Worm (Caenorhabditis elegans) whole organism, L2 larva: ENCODE measurements around the gene ins-39.

Source experiments
- C34F6.9 ChIP-seq: fragments of 150-350 bp; optimal IDR thresholded peaks from 2 replicates; lab custom pipeline; 2014; ENCODE audit warnings: missing biosample characterization, missing genetic modification characterization
- F13H6.1 ChIP-seq: sonication (generic microtip); optimal IDR thresholded peaks from 2 replicates; lab custom pipeline; 2016; ENCODE audit warnings: missing genetic modification characterization, missing compliant biosample characterization
- R02D3.7 ChIP-seq: fragments of 150-350 bp; optimal IDR thresholded peaks from 2 replicates; lab custom pipeline; 2014; ENCODE audit warnings: missing biosample characterization, missing genetic modification characterization
- Y55F3AM.14 ChIP-seq: fragments of 200-800 bp; sonication (Bioruptor generic); optimal IDR thresholded peaks from 2 replicates; lab custom pipeline; 2018; ENCODE audit warnings: mild to moderate bottlenecking, missing genetic modification characterization, missing compliant biosample characterization
- ZK546.5 ChIP-seq: sonication (generic microtip); optimal IDR thresholded peaks from 2 replicates; lab custom pipeline; 2017; ENCODE audit warnings: missing biosample characterization, missing genetic modification characterization
- alr-1 ChIP-seq: fragments of 150-350 bp; optimal IDR thresholded peaks from 2 replicates; lab custom pipeline; 2014; ENCODE audit warnings: missing biosample characterization, missing genetic modification characterization
- aly-2 ChIP-seq: fragments of 150-350 bp; optimal IDR thresholded peaks from 2 replicates; lab custom pipeline; 2014; ENCODE audit warnings: missing biosample characterization, missing genetic modification characterization
- ama-1 ChIP-seq: fragments of 150-350 bp; optimal IDR thresholded peaks from 2 replicates; lab custom pipeline; 2018; ENCODE audit warnings: inconsistent platforms
- blmp-1 ChIP-seq: sonication (generic microtip); optimal IDR thresholded peaks from 2 replicates; lab custom pipeline; 2017; ENCODE audit warnings: missing genetic modification characterization, mild to moderate bottlenecking, missing compliant biosample characterization, antibody characterized with exemption, moderate library complexity; ENCODE audit not compliant: insufficient read depth
- ceh-16 ChIP-seq: fragments of 150-350 bp; optimal IDR thresholded peaks from 2 replicates; lab custom pipeline; 2014; ENCODE audit warnings: missing biosample characterization, missing genetic modification characterization
- ceh-82 ChIP-seq: fragments of 150-350 bp; optimal IDR thresholded peaks from 2 replicates; lab custom pipeline; 2014; ENCODE audit warnings: missing biosample characterization, missing genetic modification characterization
- crh-2 ChIP-seq: sonication (generic microtip); optimal IDR thresholded peaks from 2 replicates; lab custom pipeline; 2017; ENCODE audit warnings: missing biosample characterization, missing genetic modification characterization
- dmd-4 ChIP-seq: sonication (generic microtip); optimal IDR thresholded peaks from 2 replicates; lab custom pipeline; 2017; ENCODE audit warnings: missing biosample characterization, missing genetic modification characterization
- egl-27 ChIP-seq: sonication (generic microtip); optimal IDR thresholded peaks from 3 replicates; lab custom pipeline; 2017; ENCODE audit warnings: missing biosample characterization, missing genetic modification reagents, missing genetic modification characterization
- elt-1 ChIP-seq: fragments of 150-350 bp; optimal IDR thresholded peaks from 2 replicates; lab custom pipeline; 2014; ENCODE audit warnings: missing biosample characterization, missing genetic modification characterization
- elt-3 ChIP-seq: sonication (generic microtip); optimal IDR thresholded peaks from 2 replicates; lab custom pipeline; 2017; ENCODE audit warnings: missing biosample characterization, missing genetic modification characterization
- fos-1 ChIP-seq: fragments of 150-350 bp; optimal IDR thresholded peaks from 2 replicates; lab custom pipeline; 2014; ENCODE audit warnings: missing biosample characterization, missing genetic modification characterization
- gmeb-1 ChIP-seq: fragments of 150-350 bp; optimal IDR thresholded peaks from 2 replicates; lab custom pipeline; 2014; ENCODE audit warnings: missing biosample characterization, missing genetic modification characterization
- lin-11 ChIP-seq: fragments of 150-350 bp; sonication (generic microtip); optimal IDR thresholded peaks from 2 replicates; lab custom pipeline; 2014; ENCODE audit warnings: missing biosample characterization, missing genetic modification characterization, inconsistent platforms, mixed read lengths
- lin-13 ChIP-seq: fragments of 150-350 bp; optimal IDR thresholded peaks from 2 replicates; lab custom pipeline; 2014; ENCODE audit warnings: missing biosample characterization, missing genetic modification reagents, missing genetic modification characterization
- lin-39 ChIP-seq: fragments of 150-350 bp; optimal IDR thresholded peaks from 2 replicates; lab custom pipeline; 2014; ENCODE audit warnings: missing biosample characterization, missing genetic modification reagents, missing genetic modification characterization
- lsy-2 ChIP-seq, 2 experiments: fragments of 150-350 bp in 1 of 2; sonication (generic microtip) in 1 of 2; optimal IDR thresholded peaks; 2 replicates each; lab custom pipeline; 2014 to 2017; ENCODE audit warnings: missing biosample characterization in 2 of 2, missing genetic modification characterization in 2 of 2
- mab-5 ChIP-seq: fragments of 150-350 bp; optimal IDR thresholded peaks from 2 replicates; lab custom pipeline; 2014; ENCODE audit warnings: missing biosample characterization, missing genetic modification characterization
- mbf-1 ChIP-seq: sonication (generic microtip); optimal IDR thresholded peaks from 2 replicates; lab custom pipeline; 2017; ENCODE audit warnings: missing biosample characterization, missing genetic modification characterization
- mdl-1 ChIP-seq, 2 experiments: fragments of 150-350 bp in 1 of 2; sonication (generic microtip) in 1 of 2; optimal IDR thresholded peaks; 2 replicates each; lab custom pipeline; 2017; ENCODE audit warnings: missing biosample characterization in 2 of 2, missing genetic modification characterization in 2 of 2
- nhr-10 ChIP-seq: sonication (generic microtip); optimal IDR thresholded peaks from 2 replicates; lab custom pipeline; 2017; ENCODE audit warnings: missing biosample characterization, missing genetic modification characterization
- nhr-11 ChIP-seq: fragments of 150-350 bp; optimal IDR thresholded peaks from 2 replicates; lab custom pipeline; 2014; ENCODE audit warnings: missing biosample characterization, missing genetic modification characterization
- nhr-12 ChIP-seq: fragments of 150-350 bp; optimal IDR thresholded peaks from 2 replicates; lab custom pipeline; 2014; ENCODE audit warnings: missing biosample characterization, missing genetic modification characterization
- nhr-129 ChIP-seq: fragments of 150-350 bp; optimal IDR thresholded peaks from 2 replicates; lab custom pipeline; 2014; ENCODE audit warnings: missing biosample characterization, missing genetic modification characterization
- nhr-21 ChIP-seq: fragments of 150-350 bp; optimal IDR thresholded peaks from 2 replicates; lab custom pipeline; 2014; ENCODE audit warnings: missing biosample characterization, missing genetic modification characterization
- nhr-23 ChIP-seq: fragments of 150-350 bp; optimal IDR thresholded peaks from 2 replicates; lab custom pipeline; 2014; ENCODE audit warnings: missing biosample characterization, missing genetic modification reagents, missing genetic modification characterization
- nhr-237 ChIP-seq: fragments of 150-350 bp; optimal IDR thresholded peaks from 2 replicates; lab custom pipeline; 2014; ENCODE audit warnings: missing biosample characterization, missing genetic modification characterization
- nhr-25 ChIP-seq: fragments of 150-350 bp; sonication (generic microtip); optimal IDR thresholded peaks from 3 replicates; lab custom pipeline; 2014; ENCODE audit warnings: missing biosample characterization, missing genetic modification characterization
- nhr-6 ChIP-seq: fragments of 150-350 bp; optimal IDR thresholded peaks from 2 replicates; lab custom pipeline; 2014; ENCODE audit warnings: missing biosample characterization, missing genetic modification characterization
- nhr-77 ChIP-seq: fragments of 150-350 bp; optimal IDR thresholded peaks from 2 replicates; lab custom pipeline; 2014; ENCODE audit warnings: missing biosample characterization, missing genetic modification characterization
- peb-1 ChIP-seq: fragments of 150-350 bp; optimal IDR thresholded peaks from 2 replicates; lab custom pipeline; 2014; ENCODE audit warnings: missing biosample characterization, missing genetic modification characterization
- sem-4 ChIP-seq: fragments of 150-350 bp; optimal IDR thresholded peaks from 2 replicates; lab custom pipeline; 2014; ENCODE audit warnings: missing biosample characterization, missing genetic modification reagents, missing genetic modification characterization
- skn-1 ChIP-seq: sonication (generic microtip); optimal IDR thresholded peaks from 2 replicates; lab custom pipeline; 2017; ENCODE audit warnings: missing biosample characterization, missing genetic modification characterization
- sma-3 ChIP-seq: sonication (generic microtip); optimal IDR thresholded peaks from 2 replicates; lab custom pipeline; 2016; ENCODE audit warnings: missing genetic modification reagents, missing genetic modification characterization, missing compliant biosample characterization
- sma-9 ChIP-seq, 2 experiments: fragments of 150-350 bp in 1 of 2; sonication (generic microtip) in 1 of 2; optimal IDR thresholded peaks; 2 replicates each; lab custom pipeline; 2014 to 2016; ENCODE audit warnings: missing genetic modification characterization in 2 of 2, mild to moderate bottlenecking in 1 of 2, missing biosample characterization in 1 of 2, missing compliant biosample characterization in 1 of 2, missing genetic modification reagents in 1 of 2, moderate library complexity in 1 of 2
- snpc-4 ChIP-seq: fragments of 150-350 bp; optimal IDR thresholded peaks from 2 replicates; lab custom pipeline; 2014; ENCODE audit warnings: missing biosample characterization, missing genetic modification characterization
- unc-39 ChIP-seq: fragments of 150-350 bp; optimal IDR thresholded peaks from 2 replicates; lab custom pipeline; 2014; ENCODE audit warnings: missing biosample characterization, missing genetic modification characterization
- unc-55 ChIP-seq: fragments of 150-350 bp; sonication (generic microtip); optimal IDR thresholded peaks from 3 replicates; lab custom pipeline; 2014; ENCODE audit warnings: missing biosample characterization, missing genetic modification reagents, missing genetic modification characterization
- unc-62 ChIP-seq: fragments of 150-350 bp; optimal IDR thresholded peaks from 2 replicates; lab custom pipeline; 2014; ENCODE audit warnings: missing biosample characterization, missing genetic modification reagents, missing genetic modification characterization
- zag-1 ChIP-seq: fragments of 150-350 bp; optimal IDR thresholded peaks from 2 replicates; lab custom pipeline; 2014; ENCODE audit warnings: missing biosample characterization, missing genetic modification characterization
- ztf-1 ChIP-seq: fragments of 200-800 bp; sonication (Bioruptor generic); conservative IDR thresholded peaks from 2 replicates; pipeline ENCODE4 v1.3.6; 2022; ENCODE audit warnings: missing genetic modification characterization, missing compliant biosample characterization
- ztf-11 ChIP-seq: sonication (generic microtip); optimal IDR thresholded peaks from 2 replicates; lab custom pipeline; 2017; ENCODE audit warnings: missing biosample characterization, missing genetic modification characterization
- ztf-4 ChIP-seq: fragments of 150-350 bp; optimal IDR thresholded peaks from 2 replicates; lab custom pipeline; 2014; ENCODE audit warnings: missing biosample characterization, missing genetic modification characterization

The ins-39 gene

DNA sequence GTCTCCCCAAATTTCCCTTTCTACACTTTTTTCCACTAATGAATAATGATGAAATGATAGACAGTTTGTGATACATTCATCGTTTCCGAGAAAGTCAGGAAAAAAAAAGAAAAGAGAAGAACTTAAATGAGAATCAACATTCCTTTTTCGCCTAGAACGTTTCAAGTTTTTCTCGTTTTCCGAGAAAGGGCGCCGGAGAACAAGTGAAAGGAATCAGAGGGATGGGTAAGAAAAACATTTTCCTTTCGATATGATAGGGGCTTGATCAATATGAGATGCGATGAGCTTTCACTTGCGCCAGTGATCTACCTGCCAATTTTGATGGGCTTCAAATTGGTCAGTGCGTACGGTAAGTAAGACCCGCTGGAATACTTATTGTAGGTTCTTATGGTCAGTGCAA lies 34.8 kb downstream of the ins-39 start:
- TF ChIP-seq ama-1 (no peak), ceh-82 (no peak), blmp-1 (tag; lab: Kevin White, UChicago) (peak; percentile 83), elt-3 (no peak), gmeb-1 (no peak), nhr-23 (tag; lab: Kevin White, UChicago) (no peak), snpc-4 (tag; lab: Kevin White, UChicago) (no peak), unc-55 (GFP tag; lab: Kevin White, UChicago) (no peak), fos-1 (tag; lab: Kevin White, UChicago) (no peak), peb-1 (no peak), nhr-77 (tag; lab: Kevin White, UChicago) (no peak), nhr-21 (peak; percentile 35), ceh-16 (tag; lab: Kevin White, UChicago) (no peak), ztf-1 (GFP tag; lab: Robert Waterston, UW) (no peak)

DNA sequence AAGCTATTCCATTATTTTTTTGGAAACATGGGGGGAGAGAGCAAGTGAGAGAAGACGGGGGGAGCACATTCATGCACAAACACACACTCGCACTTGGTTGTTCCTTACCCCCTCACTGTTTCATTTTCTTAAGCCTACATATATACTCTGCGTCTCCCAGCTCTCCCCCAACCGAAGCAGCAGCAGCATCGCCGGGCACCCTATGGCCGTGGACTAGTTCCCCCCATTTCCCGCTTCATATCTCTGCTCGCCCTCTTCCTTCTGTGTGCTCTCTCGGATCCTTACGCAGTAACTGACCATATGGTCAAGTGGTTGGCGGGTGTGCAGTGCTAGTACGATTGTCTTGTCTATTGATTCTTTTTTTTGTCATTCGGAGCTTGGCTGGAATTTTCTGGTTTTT lies 42.0 kb downstream of the ins-39 start:
- TF ChIP-seq peb-1 (no peak), crh-2 (tag; lab: Kevin White, UChicago) (peak; percentile 71), egl-27 (tag; lab: Kevin White, UChicago) (peak; percentile 39), ceh-16 (tag; lab: Kevin White, UChicago) (no peak), Y55F3AM.14 (GFP tag; lab: Kevin White, UChicago) (no peak), lsy-2 (tag; optimal IDR thresholded peaks at IDR 0.05; lab: Kevin White, UChicago) (peak; percentile 11 to 66), ama-1 (no peak), sma-3 (GFP tag; lab: Kevin White, UChicago) (peak; percentile 36), mdl-1 (tag; optimal IDR thresholded peaks at IDR 0.05; lab: Kevin White, UChicago) (peak; percentile 9 to 40), gmeb-1 (peak; percentile 38), dmd-4 (no peak), nhr-12 (no peak), C34F6.9 (tag; lab: Kevin White, UChicago) (peak; percentile 72), mbf-1 (no peak), unc-39 (tag; lab: Kevin White, UChicago) (no peak), nhr-237 (tag; lab: Kevin White, UChicago) (no peak), alr-1 (tag; lab: Kevin White, UChicago) (no peak), nhr-10 (no peak), lin-39 (no peak), zag-1 (tag; lab: Kevin White, UChicago) (peak; percentile 82), skn-1 (no peak), nhr-25 (tag; lab: Kevin White, UChicago) (no peak), F13H6.1 (tag; lab: Kevin White, UChicago) (peak; percentile 92), elt-3 (no peak), nhr-129 (peak; percentile 91), elt-1 (tag; lab: Kevin White, UChicago) (no peak), ztf-11 (tag; lab: Kevin White, UChicago) (no peak), R02D3.7 (tag; lab: Kevin White, UChicago) (no peak), unc-55 (GFP tag; lab: Kevin White, UChicago) (peak; percentile 89), nhr-6 (tag; lab: Kevin White, UChicago) (peak; percentile 19), nhr-23 (tag; lab: Kevin White, UChicago) (no peak), nhr-77 (tag; lab: Kevin White, UChicago) (no peak), mab-5 (peak; percentile 31), fos-1 (tag; lab: Kevin White, UChicago) (peak; percentile 86), aly-2 (no peak), nhr-21 (peak; percentile 30), sem-4 (tag; lab: Kevin White, UChicago) (peak; percentile 46), blmp-1 (tag; lab: Kevin White, UChicago) (no peak), sma-9 (GFP tag; optimal IDR thresholded peaks at IDR 0.05; lab: Kevin White, UChicago) (peak; percentile 79), sma-9 (tag; optimal IDR thresholded peaks at IDR 0.05; lab: Kevin White, UChicago) (no peak), lin-13 (peak; percentile 71), ztf-1 (GFP tag; lab: Robert Waterston, UW) (no peak), unc-62 (GFP tag; lab: Kevin White, UChicago) (no peak), ztf-4 (tag; lab: Kevin White, UChicago) (no peak), ceh-82 (no peak), nhr-11 (tag; lab: Kevin White, UChicago) (no peak), ZK546.5 (tag; lab: Kevin White, UChicago) (no peak), lin-11 (tag; lab: Kevin White, UChicago) (peak; percentile 51), snpc-4 (tag; lab: Kevin White, UChicago) (peak; percentile 44)
- TF ChIP-seq, all 48 proteins: peak for 20
